Fruit fly (Drosophila melanogaster) ovary, adult (tissue): ENCODE results near the gene CG13073.
A peak's percentile ranks its signal among the peaks of the same experiment; 100 is the strongest.

Experiments
- CG17801 ChIP-seq: fragments of 200-800 bp; optimal IDR thresholded peaks from 2 replicates; lab custom pipeline; 2019; ENCODE audit warnings: missing biosample characterization, mild to moderate bottlenecking, missing genetic modification characterization, moderate library complexity; ENCODE audit not compliant: partially characterized antibody

Gene CG13073

DNA sequence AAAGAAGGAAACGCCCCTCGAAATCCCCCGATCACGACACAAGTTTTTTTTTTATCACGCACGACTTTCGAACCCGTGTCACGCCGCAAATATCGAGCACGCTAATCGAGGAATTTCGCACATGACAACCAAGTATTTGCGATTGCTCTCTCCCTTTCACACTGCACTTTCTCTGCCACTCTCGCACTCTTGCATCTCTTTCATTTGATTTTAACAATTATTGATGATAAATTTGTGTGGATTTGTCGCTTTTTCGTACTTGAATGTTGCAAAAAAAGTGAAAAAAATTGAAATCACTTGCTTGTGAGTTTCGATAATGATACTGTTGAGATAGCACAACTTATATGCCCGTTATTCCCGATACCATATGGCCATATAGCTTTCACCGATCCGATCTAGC, at the start of gene CG13073:
Gene CG13073 (minus strand): TSS at position 101 of the 400 bp plus-strand sequence.
- TF ChIP-seq CG17801: no peak

DNA sequence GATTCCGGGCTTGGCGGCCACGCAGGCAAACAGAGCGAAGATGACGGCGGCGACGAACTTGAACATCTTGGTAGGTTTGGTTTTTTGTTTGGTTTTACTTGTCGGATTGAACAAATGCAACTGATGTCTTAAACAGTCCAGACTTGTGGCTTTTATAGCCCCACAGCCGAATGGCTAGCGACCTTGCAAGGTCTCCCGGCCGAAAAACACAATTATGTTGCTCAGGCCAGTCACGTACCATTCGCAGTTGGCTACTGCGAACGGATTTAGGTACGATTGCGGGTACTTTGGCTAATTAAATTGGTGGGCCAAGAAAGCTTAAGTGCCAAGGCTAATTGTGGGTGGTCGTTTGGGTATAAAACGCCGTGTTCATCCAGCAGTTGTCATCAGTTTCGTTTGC, 47.9 kb upstream of the CG13073 start, which contains the start of the genes CG13051 and CG13069:
Gene CG13051 (minus strand): TSS at position 101 of the 400 bp plus-strand sequence.
Gene CG13069 (plus strand): TSS at position 386 of the 400 bp plus-strand sequence.
- no peak for TF ChIP-seq CG17801

DNA sequence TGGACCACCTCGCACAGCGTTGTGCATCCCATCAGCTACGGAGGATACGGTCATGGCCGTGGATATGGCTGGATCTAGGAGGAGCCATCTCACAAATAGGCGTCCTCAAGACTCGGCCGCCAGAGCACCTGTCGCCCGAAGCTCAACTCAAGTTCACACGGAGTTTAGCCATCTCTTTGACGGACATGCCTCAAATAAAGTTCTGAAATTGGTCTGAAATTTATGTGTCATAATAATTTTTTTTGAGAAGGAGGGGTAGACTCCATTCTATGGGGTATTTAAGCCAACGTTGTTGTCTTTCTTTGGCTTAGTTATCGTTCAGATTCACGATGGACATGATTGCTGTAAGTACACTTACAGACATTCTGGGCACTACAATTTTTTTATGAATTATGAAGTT, 45.9 kb upstream of the CG13073 start, which contains the start of gene CG13070:
Gene CG13070 (plus strand): TSS at position 301 of the 400 bp plus-strand sequence.
- TF ChIP-seq CG17801: no peak

DNA sequence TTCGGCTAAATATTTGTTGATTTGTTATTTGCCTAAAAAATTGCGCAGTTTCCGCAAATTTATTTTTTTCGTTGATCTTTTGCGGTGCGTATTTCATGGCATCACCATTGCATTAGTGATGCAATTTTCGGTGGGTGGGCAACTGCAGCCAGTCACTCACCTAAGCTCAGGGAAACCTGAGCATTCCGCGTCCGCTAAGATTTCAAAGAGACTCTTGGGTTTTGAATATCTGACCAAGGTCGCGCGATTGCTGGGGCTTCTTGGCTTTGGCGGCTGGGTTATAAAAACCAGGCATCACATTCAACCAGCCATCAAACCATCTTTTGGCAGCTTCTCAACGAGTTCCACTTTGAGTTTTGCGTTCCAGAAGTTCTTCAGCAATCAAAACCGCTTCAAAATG, 45.3 kb upstream of the CG13073 start, which contains the start of gene CG13071:
Gene CG13071 (plus strand): TSS at position 301 of the 400 bp plus-strand sequence.
- TF ChIP-seq CG17801: no peak

DNA sequence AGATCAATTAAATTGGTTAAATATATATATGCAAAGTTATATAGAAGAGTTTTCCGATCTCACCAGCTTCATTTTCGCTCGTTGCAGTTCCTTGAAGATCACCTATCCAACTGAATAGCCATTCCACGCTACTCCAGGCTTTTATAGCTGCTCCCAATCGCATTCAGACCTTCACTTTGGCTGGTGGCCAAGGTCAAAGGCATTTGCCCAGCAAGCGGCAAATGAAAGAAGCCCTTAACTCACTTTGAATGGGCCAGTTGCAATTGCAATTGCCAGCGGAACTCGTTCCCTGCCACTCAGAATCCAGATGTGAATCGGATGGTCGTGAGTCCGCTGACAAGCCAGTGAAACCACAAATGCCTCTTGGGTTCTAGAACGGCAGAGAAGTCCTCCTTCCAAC, 44.4 kb upstream of the CG13073 start, which contains the start of gene CG34247:
Gene CG34247 (minus strand): TSS at position 101 of the 400 bp plus-strand sequence.
- TF ChIP-seq CG17801: no peak

DNA sequence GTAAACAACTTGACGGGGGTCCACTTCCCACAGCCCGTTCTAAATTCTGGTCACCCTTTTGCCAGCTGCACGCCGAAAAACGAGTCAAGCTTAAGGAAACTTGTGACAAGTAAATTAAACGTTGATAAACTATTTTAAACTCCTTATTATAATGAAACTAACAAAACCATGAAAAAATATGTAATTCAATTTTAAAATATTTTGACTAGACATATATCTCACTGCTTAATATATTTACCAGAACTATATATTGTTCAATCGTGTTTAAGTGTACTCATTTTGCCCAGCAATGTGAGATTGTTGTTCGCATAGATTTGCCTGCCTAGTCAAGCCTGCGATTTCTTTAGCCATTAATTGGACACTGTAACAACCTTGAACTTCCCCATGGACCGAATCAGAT, 42.4 kb upstream of the CG13073 start, which contains the start of gene CG13053:
Gene CG13053 (minus strand): TSS at position 171 of the 400 bp plus-strand sequence.
- TF ChIP-seq CG17801: no peak

DNA sequence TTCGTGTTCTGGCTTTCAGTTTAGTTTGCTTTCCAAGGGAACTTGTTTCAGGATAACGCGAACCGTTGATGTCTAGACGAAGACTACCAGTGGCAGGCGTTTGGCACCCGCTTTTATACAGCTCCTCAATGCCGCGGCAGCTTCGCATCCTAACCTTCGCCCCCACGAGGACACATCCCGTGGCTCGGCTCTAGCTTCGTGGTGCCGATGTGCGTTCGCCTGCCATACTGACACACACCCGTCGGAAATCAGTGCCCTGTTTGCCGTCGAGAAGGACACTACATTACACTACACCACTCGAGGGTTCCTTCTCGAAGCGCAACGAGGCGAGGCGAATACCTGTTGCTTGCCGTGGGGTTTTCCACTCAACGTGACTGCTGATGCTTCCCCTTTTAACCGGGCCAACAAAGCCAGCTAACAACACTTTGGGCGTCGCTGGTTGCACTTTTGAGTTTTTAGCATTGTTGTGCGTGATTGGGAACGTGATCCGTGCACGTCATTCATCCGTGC, 40.1 kb upstream of the CG13073 start, which contains the start of gene CG13054:
Gene CG13054 (minus strand): TSS at position 74 of the 510 bp plus-strand sequence.
- no peak for TF ChIP-seq CG17801

DNA sequence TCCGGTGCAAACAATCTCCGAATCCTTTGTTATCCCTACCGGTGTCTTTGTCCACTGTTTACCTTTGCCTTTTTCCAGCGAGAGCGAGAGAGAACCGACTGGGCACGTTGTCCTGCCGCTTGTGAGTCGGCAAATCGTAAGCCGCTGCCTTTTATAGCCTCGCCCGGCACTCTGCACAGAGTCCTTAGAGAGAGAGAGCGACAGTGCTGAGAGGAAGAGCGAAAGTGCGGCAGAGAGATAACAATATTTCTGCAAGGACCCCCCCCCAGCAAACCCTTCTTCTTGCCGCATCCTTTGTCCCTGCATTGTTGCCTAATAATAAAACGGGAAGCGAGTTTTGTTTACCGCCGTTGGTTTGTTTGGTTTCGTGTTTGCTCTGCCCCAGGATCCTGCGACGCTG, 35.2 kb upstream of the CG13073 start, which contains the start of gene CG13055:
Gene CG13055 (minus strand): TSS at position 101 of the 400 bp plus-strand sequence.
- TF ChIP-seq CG17801: no peak

DNA sequence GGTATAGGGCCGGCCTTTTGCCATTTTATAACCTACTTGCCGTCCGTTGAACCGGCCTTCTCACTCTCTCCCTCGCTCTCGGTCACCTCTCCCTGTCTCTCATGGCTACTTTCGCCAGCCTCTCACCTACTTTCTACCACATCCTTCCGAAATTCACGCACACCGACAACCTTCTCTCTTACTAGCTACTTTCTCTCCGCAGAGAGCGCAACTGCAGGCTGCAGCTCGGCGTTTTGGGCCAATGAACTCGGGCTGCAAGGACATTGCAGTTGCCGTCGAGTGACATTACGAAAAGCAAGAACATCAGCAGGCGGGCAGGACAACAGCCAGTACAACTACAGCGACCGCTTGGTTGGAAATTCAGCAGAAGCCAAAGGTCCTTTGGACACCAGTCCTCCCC, 24.2 kb upstream of the CG13073 start:
- no peak for TF ChIP-seq CG17801

DNA sequence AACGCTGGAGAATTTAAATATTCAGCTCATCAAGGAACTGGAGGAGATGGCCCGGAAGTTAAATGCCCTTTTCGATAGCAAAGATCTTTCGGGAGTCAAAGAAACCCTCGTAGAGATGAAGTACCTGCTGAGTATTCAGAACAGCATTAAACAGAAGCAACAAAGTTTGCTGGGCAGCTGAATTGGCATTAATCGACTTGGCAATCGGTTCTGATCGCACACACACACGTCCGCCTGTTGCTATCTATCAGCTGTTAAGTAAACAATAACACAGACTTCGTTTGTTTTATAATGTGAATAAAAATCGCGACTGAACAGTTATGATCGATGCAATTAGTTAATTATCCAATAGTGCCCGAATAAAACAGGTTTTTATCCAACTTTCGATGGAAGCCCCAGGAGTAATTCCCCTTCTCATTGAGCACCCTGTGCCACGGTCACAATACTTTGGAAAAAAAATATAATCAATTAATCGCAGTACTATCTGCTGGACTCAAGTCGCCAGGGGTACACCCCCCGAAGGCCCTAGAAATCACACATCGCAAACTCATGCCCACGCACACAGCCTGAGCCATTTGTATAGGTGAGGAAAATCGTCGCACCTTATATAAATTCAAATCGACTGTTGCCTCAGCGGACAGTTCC, 16.9 kb upstream of the CG13073 start:
- TF ChIP-seq CG17801: no peak

DNA sequence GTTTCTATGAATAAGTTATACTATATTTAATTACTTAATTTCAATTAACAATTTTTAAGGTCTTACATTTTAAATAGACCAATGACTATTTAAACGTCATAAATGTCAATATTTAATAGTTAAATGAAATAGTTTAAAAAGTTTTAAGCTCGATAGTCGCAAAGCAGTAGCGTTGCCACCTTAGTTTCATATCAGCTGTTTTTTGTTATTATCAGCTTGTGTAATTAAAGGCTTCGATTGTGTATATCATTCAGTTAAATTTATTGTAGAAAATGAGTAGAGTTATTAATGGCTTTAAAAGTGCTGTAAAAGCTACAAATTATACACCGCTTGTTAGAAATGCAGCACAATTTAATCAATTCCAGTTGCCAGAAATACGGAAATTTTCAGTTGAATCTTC, 15.8 kb upstream of the CG13073 start, which contains the start of gene Hsc20:
Gene Hsc20 (plus strand): TSS at position 204 of the 400 bp plus-strand sequence.
- TF ChIP-seq CG17801: peak; percentile 11

DNA sequence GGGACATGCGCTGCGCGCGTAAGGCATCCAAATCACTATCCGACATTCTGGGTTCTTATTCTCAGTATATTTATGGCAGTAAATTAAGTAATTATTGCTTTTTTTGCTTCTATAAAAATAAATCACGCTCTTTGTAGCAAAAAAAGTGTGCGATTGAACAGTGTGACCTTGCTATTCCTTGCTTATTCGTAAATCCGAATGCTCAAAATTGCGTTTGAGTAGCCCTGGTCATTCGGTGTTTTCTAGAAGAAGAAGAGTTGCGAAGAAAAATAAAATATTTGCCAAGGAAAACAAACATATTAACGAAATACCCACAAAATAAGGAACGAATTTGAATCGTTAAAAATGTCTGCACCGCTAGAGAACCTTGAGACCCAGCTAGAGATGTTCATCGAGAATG, 14.8 kb upstream of the CG13073 start, which contains the start of the genes PDCD-5 and MED10:
Gene PDCD-5 (minus strand): TSS at position 182 of the 400 bp plus-strand sequence.
Gene MED10 (plus strand): TSS at position 228 of the 400 bp plus-strand sequence.
- peak; percentile 60 for TF ChIP-seq CG17801

DNA sequence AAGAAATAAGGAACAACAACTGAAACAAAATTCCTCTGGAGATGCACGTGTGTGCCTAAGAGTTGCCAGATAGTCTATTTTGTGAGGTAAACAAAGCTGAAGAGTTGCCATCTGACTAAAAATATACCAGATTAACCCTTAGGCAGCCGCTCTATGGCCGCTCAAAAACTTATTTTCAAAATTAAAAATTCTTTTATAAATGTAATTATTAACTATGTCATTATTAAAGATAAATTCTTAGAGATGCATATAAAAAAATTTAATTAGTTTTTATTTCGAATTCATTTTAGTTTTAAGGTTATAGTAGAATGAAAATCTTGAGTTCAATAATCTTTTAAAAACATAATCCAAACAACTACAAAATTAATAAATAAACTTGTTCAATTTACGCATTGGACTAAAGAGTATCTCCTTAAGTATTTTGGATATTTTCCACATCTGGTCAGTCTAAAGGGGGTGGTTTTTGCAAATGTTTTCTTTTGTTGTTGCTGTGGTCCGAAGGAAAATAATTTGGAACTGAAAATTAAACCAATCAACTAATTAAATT, 11.6 kb upstream of the CG13073 start, which contains the start of gene Tmx3:
Gene Tmx3 (plus strand): TSS at position 442 of the 547 bp plus-strand sequence.
- TF ChIP-seq CG17801: peak; percentile 71

DNA sequence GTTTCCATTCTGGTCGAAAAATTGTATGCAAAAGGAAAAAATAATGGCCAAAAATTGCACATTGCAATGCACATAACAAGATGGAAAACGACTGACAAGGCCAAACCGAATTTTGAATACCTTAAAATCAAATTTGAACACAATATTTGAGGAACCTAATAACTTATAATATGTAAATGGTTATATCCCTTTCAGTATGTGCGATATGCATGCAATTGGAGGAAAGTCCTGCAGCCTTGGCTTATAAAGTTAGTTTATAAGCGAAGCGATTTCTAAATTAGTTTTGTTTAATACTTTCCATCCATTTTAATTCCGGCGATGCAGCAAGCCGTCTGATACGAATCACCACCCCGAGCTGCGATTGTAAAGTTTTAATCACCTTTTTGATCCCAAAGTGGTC, 8.1 kb upstream of the CG13073 start:
- TF ChIP-seq CG17801: no peak

DNA sequence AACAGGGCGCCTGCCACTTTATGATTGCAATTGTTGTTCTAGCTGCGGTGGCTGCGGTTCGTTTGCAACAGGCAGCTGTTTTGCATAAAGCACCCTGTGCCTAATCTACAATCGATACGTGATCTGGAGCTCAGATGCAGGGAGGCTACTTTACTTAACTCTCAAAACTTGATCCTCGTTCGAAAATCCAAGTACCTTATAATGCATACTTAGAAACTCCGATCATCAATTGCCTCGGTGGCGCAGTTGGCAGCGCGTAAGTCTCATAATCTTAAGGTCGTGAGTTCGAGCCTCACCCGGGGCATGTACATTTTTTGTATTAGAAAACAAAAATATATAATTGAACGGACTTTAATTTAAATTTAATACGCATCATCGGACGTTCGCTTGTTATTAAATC, 4.7 kb upstream of the CG13073 start:
- no peak for TF ChIP-seq CG17801

DNA sequence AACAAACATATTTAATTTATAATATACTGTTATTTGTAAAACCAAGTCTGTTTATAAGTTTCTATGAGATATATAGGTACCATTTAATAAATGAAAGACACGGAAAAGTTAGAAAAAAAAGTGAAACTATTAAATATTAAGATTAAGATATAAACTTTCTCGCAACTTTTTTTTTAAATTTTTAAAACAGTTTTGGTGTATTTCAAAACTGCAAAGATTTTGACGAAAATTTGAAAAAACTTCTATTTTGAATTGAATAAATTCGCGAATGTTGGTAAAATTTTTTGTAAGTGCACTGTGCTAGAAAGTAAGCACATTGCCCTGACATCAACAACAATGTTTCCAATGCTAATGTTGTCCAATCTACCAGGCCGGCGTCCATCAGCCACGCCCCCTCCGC, 4.2 kb upstream of the CG13073 start:
- TF ChIP-seq CG17801: no peak

DNA sequence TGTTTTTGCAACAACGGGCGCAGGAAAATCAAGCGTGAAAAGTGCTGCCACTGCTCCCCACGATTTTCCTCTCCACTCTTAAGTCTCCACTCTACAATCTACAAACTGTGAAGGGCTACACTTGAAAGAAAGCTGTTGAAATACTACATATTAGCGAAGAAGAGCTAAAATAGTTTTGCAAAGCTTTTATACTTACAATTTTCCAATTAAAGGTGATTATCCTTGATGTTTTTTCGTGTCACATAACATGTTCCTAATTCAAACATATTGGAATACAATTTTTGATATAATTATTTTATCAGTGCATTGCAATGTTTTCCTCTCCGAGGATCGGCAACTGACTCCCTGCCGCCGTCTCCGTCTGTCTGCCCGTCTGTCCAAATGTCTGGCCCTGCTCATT, 832 bp upstream of the CG13073 start:
- no peak for TF ChIP-seq CG17801
